Worm (Caenorhabditis elegans) whole organism, young adult: ENCODE measurements around the gene set-20.

Experiments used
- B0019.2 ChIP-seq: fragments of 200-800 bp; sonication (Bioruptor generic); conservative IDR thresholded peaks from 2 replicates; pipeline ENCODE4 v1.3.6; 2022; ENCODE audit warnings: missing genetic modification reagents, missing genetic modification characterization, missing compliant biosample characterization
- F10E7.11 ChIP-seq: sonication (generic microtip); optimal IDR thresholded peaks from 2 replicates; lab custom pipeline; 2017; ENCODE audit warnings: mild to moderate bottlenecking, missing genetic modification characterization, moderate library complexity, missing compliant biosample characterization
- F22D6.2 ChIP-seq: sonication (generic microtip); optimal IDR thresholded peaks from 2 replicates; lab custom pipeline; 2016; ENCODE audit warnings: mild to moderate bottlenecking, missing genetic modification characterization, missing compliant biosample characterization
- F33H1.4 ChIP-seq: fragments of 200-800 bp; sonication (Bioruptor generic); IDR thresholded peaks from 2 replicates; pipeline ENCODE4 v1.3.6; 2022; ENCODE audit warnings: missing genetic modification reagents, missing genetic modification characterization, missing compliant biosample characterization
- F37B4.10 ChIP-seq: fragments of 200-800 bp; sonication (Bioruptor generic); IDR thresholded peaks from 2 replicates; pipeline ENCODE4 v1.3.6; 2022; ENCODE audit warnings: missing genetic modification characterization, missing compliant biosample characterization
- F39B2.1 ChIP-seq: fragments of 200-800 bp; sonication (Bioruptor generic); IDR thresholded peaks from 2 replicates; pipeline ENCODE4 v1.3.6; 2022; ENCODE audit warnings: missing genetic modification reagents, missing genetic modification characterization, missing compliant biosample characterization
- F57C9.4 ChIP-seq: sonication (generic microtip); optimal IDR thresholded peaks from 2 replicates; lab custom pipeline; 2017; ENCODE audit warnings: mild to moderate bottlenecking, missing genetic modification characterization, missing compliant biosample characterization
- K12H6.12 ChIP-seq: fragments of 200-800 bp; sonication (Bioruptor generic); optimal IDR thresholded peaks from 2 replicates; lab custom pipeline; 2018; ENCODE audit warnings: mild to moderate bottlenecking, missing genetic modification characterization, missing compliant biosample characterization
- Y53G8AR.9 ChIP-seq: fragments of 200-800 bp; sonication (Bioruptor generic); conservative IDR thresholded peaks from 2 replicates; pipeline ENCODE4 v1.3.6; 2022; ENCODE audit warnings: missing genetic modification reagents, missing genetic modification characterization, missing compliant biosample characterization
- Y79H2A.3 ChIP-seq: fragments of 200-800 bp; sonication (Bioruptor generic); conservative IDR thresholded peaks from 2 replicates; pipeline ENCODE4 v1.3.6; 2022; ENCODE audit warnings: missing genetic modification reagents, missing genetic modification characterization, missing compliant biosample characterization
- ama-1 ChIP-seq, 3 experiments: fragments of 150-350 bp in 1 of 3; sonication (generic microtip) in 2 of 3; optimal IDR thresholded peaks; 2 replicates each; lab custom pipeline; 2014 to 2018; ENCODE audit warnings: missing biosample characterization in 2 of 3, missing genetic modification characterization in 2 of 3, missing genetic modification reagents in 2 of 3
- aptf-2 ChIP-seq: fragments of 200-800 bp; sonication (Bioruptor generic); conservative IDR thresholded peaks from 2 replicates; pipeline ENCODE4 v1.3.6; 2022; ENCODE audit warnings: missing genetic modification reagents, missing genetic modification characterization, missing compliant biosample characterization
- atf-7 ChIP-seq: sonication (generic microtip); optimal IDR thresholded peaks from 2 replicates; lab custom pipeline; 2017; ENCODE audit warnings: mild to moderate bottlenecking, missing genetic modification characterization, missing compliant biosample characterization
- ccch-3 ChIP-seq: fragments of 200-800 bp; sonication (Bioruptor generic); optimal IDR thresholded peaks from 2 replicates; lab custom pipeline; 2018; ENCODE audit warnings: mild to moderate bottlenecking, missing genetic modification characterization, missing compliant biosample characterization
- cebp-1 ChIP-seq, 2 experiments: fragments of 200-800 bp in 1 of 2; sonication (Bioruptor generic) in 1 of 2; sonication (generic microtip) in 1 of 2; IDR thresholded peaks in 1 of 2; optimal IDR thresholded peaks in 1 of 2; 2 replicates each; pipeline versions ENCODE4 v1.3.6 to Lab custom; 2017 to 2022; ENCODE audit warnings: missing compliant biosample characterization in 2 of 2, missing genetic modification characterization in 2 of 2, mild to moderate bottlenecking in 1 of 2, missing genetic modification reagents in 1 of 2, moderate library complexity in 1 of 2
- cebp-2 ChIP-seq: fragments of 200-800 bp; sonication (Bioruptor generic); IDR thresholded peaks from 2 replicates; pipeline ENCODE4 v1.3.6; 2022; ENCODE audit warnings: missing genetic modification characterization, missing compliant biosample characterization
- ceh-100 ChIP-seq: fragments of 200-800 bp; sonication (Bioruptor generic); IDR thresholded peaks from 2 replicates; pipeline ENCODE4 v1.3.6; 2022; ENCODE audit warnings: missing genetic modification reagents, missing genetic modification characterization, missing compliant biosample characterization
- ceh-27 ChIP-seq: fragments of 200-800 bp; sonication (Bioruptor generic); optimal IDR thresholded peaks from 2 replicates; lab custom pipeline; 2018; ENCODE audit warnings: mild to moderate bottlenecking, missing genetic modification characterization, moderate library complexity, missing compliant biosample characterization
- ceh-40 ChIP-seq: fragments of 200-800 bp; sonication (Bioruptor generic); IDR thresholded peaks from 2 replicates; pipeline ENCODE4 v1.3.6; 2022; ENCODE audit warnings: missing genetic modification characterization, missing compliant biosample characterization
- ceh-79 ChIP-seq: sonication (generic microtip); optimal IDR thresholded peaks from 2 replicates; lab custom pipeline; 2017; ENCODE audit warnings: mild to moderate bottlenecking, missing genetic modification characterization, missing compliant biosample characterization
- die-1 ChIP-seq: sonication (generic microtip); optimal IDR thresholded peaks from 2 replicates; lab custom pipeline; 2016; ENCODE audit warnings: missing genotype, mild to moderate bottlenecking, missing genetic modification characterization, missing compliant biosample characterization
- efl-1 ChIP-seq: fragments of 150-350 bp; optimal IDR thresholded peaks from 2 replicates; lab custom pipeline; 2014; ENCODE audit warnings: missing biosample characterization, missing genetic modification reagents, missing genetic modification characterization
- fkh-3 ChIP-seq: sonication (generic microtip); optimal IDR thresholded peaks from 2 replicates; lab custom pipeline; 2016; ENCODE audit warnings: mild to moderate bottlenecking, missing genetic modification characterization, missing compliant biosample characterization
- gei-17 ChIP-seq: fragments of 200-800 bp; sonication (Bioruptor generic); optimal IDR thresholded peaks from 2 replicates; lab custom pipeline; 2018; ENCODE audit warnings: mild to moderate bottlenecking, missing genetic modification characterization, missing compliant biosample characterization
- hmg-1.2 ChIP-seq: fragments of 200-800 bp; sonication (Bioruptor generic); IDR thresholded peaks from 2 replicates; pipeline ENCODE4 v1.3.6; 2022; ENCODE audit warnings: missing genetic modification reagents, missing genetic modification characterization, missing compliant biosample characterization
- lin-54 ChIP-seq: fragments of 200-800 bp; sonication (Bioruptor generic); optimal IDR thresholded peaks from 2 replicates; lab custom pipeline; 2018; ENCODE audit warnings: mild to moderate bottlenecking, missing genetic modification characterization, missing compliant biosample characterization
- lsl-1 ChIP-seq: fragments of 200-800 bp; sonication (Bioruptor generic); optimal IDR thresholded peaks from 2 replicates; lab custom pipeline; 2018; ENCODE audit warnings: mild to moderate bottlenecking, missing genetic modification characterization, moderate library complexity, missing compliant biosample characterization
- lsy-27 ChIP-seq: sonication (generic microtip); optimal IDR thresholded peaks from 2 replicates; lab custom pipeline; 2017; ENCODE audit warnings: missing genetic modification characterization, mild to moderate bottlenecking, missing compliant biosample characterization, antibody characterized with exemption, missing genotype, borderline replicate concordance; ENCODE audit not compliant: insufficient read depth
- madf-10 ChIP-seq: sonication (generic microtip); optimal IDR thresholded peaks from 2 replicates; lab custom pipeline; 2016; ENCODE audit warnings: mild to moderate bottlenecking, missing genetic modification characterization, missing compliant biosample characterization
- mxl-1 ChIP-seq: sonication (generic microtip); optimal IDR thresholded peaks from 2 replicates; lab custom pipeline; 2016; ENCODE audit warnings: missing genetic modification characterization, missing compliant biosample characterization
- nfyb-1 ChIP-seq: fragments of 200-800 bp; sonication (Bioruptor generic); IDR thresholded peaks from 2 replicates; pipeline ENCODE4 v1.3.6; 2022; ENCODE audit warnings: missing genetic modification reagents, missing genetic modification characterization, missing compliant biosample characterization
- nhr-80 ChIP-seq: sonication (generic microtip); optimal IDR thresholded peaks from 2 replicates; lab custom pipeline; 2016; ENCODE audit warnings: missing genetic modification characterization, missing compliant biosample characterization
- pbrm-1 ChIP-seq: fragments of 200-800 bp; sonication (Bioruptor generic); IDR thresholded peaks from 2 replicates; pipeline ENCODE4 v1.3.6; 2022; ENCODE audit warnings: missing genetic modification reagents, missing genetic modification characterization, missing compliant biosample characterization
- sdz-38 ChIP-seq: sonication (generic microtip); optimal IDR thresholded peaks from 2 replicates; lab custom pipeline; 2016; ENCODE audit warnings: missing genotype, missing genetic modification characterization, missing compliant biosample characterization
- sea-2 ChIP-seq: fragments of 200-800 bp; sonication (Bioruptor generic); IDR thresholded peaks from 2 replicates; pipeline ENCODE4 v1.3.6; 2022; ENCODE audit warnings: missing genetic modification characterization, missing compliant biosample characterization
- snpc-1.3 ChIP-seq: sonication (generic microtip); optimal IDR thresholded peaks from 2 replicates; lab custom pipeline; 2017; ENCODE audit warnings: missing genetic modification characterization, mild to moderate bottlenecking, missing compliant biosample characterization, antibody characterized with exemption, moderate library complexity, missing genotype, missing genetic modification reagents; ENCODE audit not compliant: insufficient read depth
- snpc-3.4 ChIP-seq: sonication (generic microtip); optimal IDR thresholded peaks from 2 replicates; lab custom pipeline; 2017; ENCODE audit warnings: missing genetic modification characterization, mild to moderate bottlenecking, missing compliant biosample characterization, antibody characterized with exemption, moderate library complexity, missing genotype, missing genetic modification reagents
- snpc-4 ChIP-seq, 5 experiments: fragments of 150-350 bp in 1 of 5; sonication (generic microtip) in 4 of 5; optimal IDR thresholded peaks; 2 replicates each; lab custom pipeline; 2014 to 2018; ENCODE audit warnings: missing genetic modification characterization in 5 of 5, missing biosample characterization in 3 of 5, antibody characterized with exemption in 2 of 5, mild to moderate bottlenecking in 2 of 5, missing compliant biosample characterization in 2 of 5, missing genotype in 2 of 5, moderate library complexity in 2 of 5, missing genetic modification reagents in 1 of 5
- somi-1 ChIP-seq: fragments of 200-800 bp; sonication (Bioruptor generic); optimal IDR thresholded peaks from 2 replicates; lab custom pipeline; 2018; ENCODE audit warnings: mild to moderate bottlenecking, missing genetic modification characterization, missing compliant biosample characterization
- tbp1 ChIP-seq: fragments of 200-800 bp; sonication (Bioruptor generic); optimal IDR thresholded peaks from 2 replicates; lab custom pipeline; 2018; ENCODE audit warnings: mild to moderate bottlenecking, missing genetic modification characterization, missing compliant biosample characterization
- unc-62 ChIP-seq: fragments of 150-350 bp; optimal IDR thresholded peaks from 2 replicates; lab custom pipeline; 2014; ENCODE audit warnings: missing biosample characterization, missing genetic modification reagents, missing genetic modification characterization
- zim-3 ChIP-seq: sonication (generic microtip); optimal IDR thresholded peaks from 2 replicates; lab custom pipeline; 2017; ENCODE audit warnings: mild to moderate bottlenecking, missing genetic modification characterization, moderate library complexity, missing compliant biosample characterization
- ztf-18 ChIP-seq: sonication (generic microtip); optimal IDR thresholded peaks from 2 replicates; lab custom pipeline; 2016; ENCODE audit warnings: missing genotype, mild to moderate bottlenecking, missing genetic modification characterization, missing compliant biosample characterization
- ztf-26 ChIP-seq: sonication (generic microtip); optimal IDR thresholded peaks from 2 replicates; lab custom pipeline; 2017; ENCODE audit warnings: missing genetic modification characterization, missing compliant biosample characterization
- ztf-6 ChIP-seq: fragments of 200-800 bp; sonication (Bioruptor generic); IDR thresholded peaks from 2 replicates; pipeline ENCODE4 v1.3.6; 2022; ENCODE audit warnings: missing genetic modification reagents, missing genetic modification characterization, missing compliant biosample characterization

The set-20 gene

DNA sequence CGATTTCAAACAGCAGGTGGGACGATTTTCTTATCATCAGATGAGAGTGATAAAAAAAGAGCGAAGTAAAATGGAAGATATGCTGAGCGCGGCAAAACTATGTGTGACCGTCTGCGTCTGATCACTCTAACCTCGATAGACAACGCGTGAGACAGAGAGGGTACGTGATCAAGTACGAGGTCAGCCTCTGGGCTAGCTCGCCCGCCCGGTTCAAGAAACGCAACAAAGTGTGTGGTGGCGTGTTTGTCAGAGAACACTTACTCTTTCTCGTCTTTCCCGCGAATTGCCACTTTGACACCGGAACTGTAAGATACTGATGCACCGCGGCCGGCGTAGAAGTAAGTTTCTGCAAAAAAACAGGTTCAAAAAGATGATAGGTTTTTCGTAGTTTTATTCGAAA lies 10.2 kb upstream of the set-20 start (continued):
- TF ChIP-seq snpc-1.3 (tag; lab: Kevin White, UChicago) (no peak), lin-54 (GFP tag; lab: Kevin White, UChicago) (peak; percentile 6), ztf-6 (GFP tag; lab: Robert Waterston, UW) (no peak), F57C9.4 (no peak), sea-2 (GFP tag; lab: Robert Waterston, UW) (no peak), hmg-1.2 (GFP tag; lab: Robert Waterston, UW) (peak; percentile 22; the same call in 1 of the 2 replicates), ama-1 (optimal IDR thresholded peaks at IDR 0.05; lab: Kevin White, UChicago) (no peak), ama-1 (GFP tag; optimal IDR thresholded peaks at IDR 0.05; lab: Kevin White, UChicago) (no peak), mxl-1 (tag; lab: Kevin White, UChicago) (no peak), F10E7.11 (tag; lab: Kevin White, UChicago) (no peak), ztf-26 (tag; lab: Kevin White, UChicago) (no peak), tbp1 (GFP tag; lab: Kevin White, UChicago) (peak; percentile 23), zim-3 (tag; lab: Kevin White, UChicago) (no peak), pbrm-1 (GFP tag; lab: Robert Waterston, UW) (0 out of 2 replicates have a peak, but pooled peaks have one; percentile 14), cebp-1 (GFP tag; IDR thresholded peaks at IDR 0.05; lab: Robert Waterston, UW) (0 out of 2 replicates have a peak, but pooled peaks have one; percentile 21), cebp-1 (tag; optimal IDR thresholded peaks at IDR 0.05; lab: Kevin White, UChicago) (no peak), somi-1 (GFP tag; lab: Kevin White, UChicago) (peak; percentile 34), Y53G8AR.9 (no peak), cebp-2 (no peak), sdz-38 (tag; lab: Kevin White, UChicago) (no peak), Y79H2A.3 (GFP tag; lab: Robert Waterston, UW) (no peak), ceh-100 (GFP tag; lab: Robert Waterston, UW) (no peak), F22D6.2 (no peak), nfyb-1 (GFP tag; lab: Robert Waterston, UW) (no peak), F37B4.10 (GFP tag; lab: Robert Waterston, UW) (no peak), ceh-40 (GFP tag; lab: Robert Waterston, UW) (no peak), unc-62 (GFP tag; lab: Kevin White, UChicago) (no peak), snpc-4 (GFP tag; optimal IDR thresholded peaks at IDR 0.05; lab: Kevin White, UChicago) (no peak), snpc-4 (tag; optimal IDR thresholded peaks at IDR 0.05; lab: Kevin White, UChicago) (no peak), snpc-3.4 (no peak), gei-17 (GFP tag; lab: Kevin White, UChicago) (no peak), ztf-18 (tag; lab: Kevin White, UChicago) (no peak), efl-1 (no peak), K12H6.12 (no peak), aptf-2 (GFP tag; lab: Robert Waterston, UW) (no peak), die-1 (tag; lab: Kevin White, UChicago) (no peak), F39B2.1 (no peak), lsl-1 (GFP tag; lab: Kevin White, UChicago) (no peak), fkh-3 (tag; lab: Kevin White, UChicago) (no peak), nhr-80 (tag; lab: Kevin White, UChicago) (peak; percentile 93), lsy-27 (tag; lab: Kevin White, UChicago) (no peak), madf-10 (tag; lab: Kevin White, UChicago) (no peak), B0019.2 (GFP tag; lab: Robert Waterston, UW) (no peak), atf-7 (tag; lab: Kevin White, UChicago) (peak; percentile 43), ccch-3 (GFP tag; lab: Kevin White, UChicago) (no peak), ceh-27 (GFP tag; lab: Kevin White, UChicago) (no peak), ceh-79 (tag; lab: Kevin White, UChicago) (no peak), F33H1.4 (GFP tag; lab: Robert Waterston, UW) (no peak)
